Worm (Caenorhabditis elegans) whole organism, late embryonic: ENCODE data around the gene msp-81.

Experiments
- ama-1 ChIP-seq: fragments of 150-350 bp; optimal IDR thresholded peaks from 2 replicates; lab custom pipeline; 2014
- ceh-18 ChIP-seq: sonication (generic microtip); optimal IDR thresholded peaks from 2 replicates; lab custom pipeline; 2016; ENCODE audit warnings: missing genetic modification characterization, missing compliant biosample characterization
- ceh-9 ChIP-seq: sonication (generic microtip); optimal IDR thresholded peaks from 2 replicates; lab custom pipeline; 2016; ENCODE audit warnings: mild to moderate bottlenecking, missing genetic modification characterization, inconsistent platforms, missing compliant biosample characterization
- elt-2 ChIP-seq: sonication (generic microtip); optimal IDR thresholded peaks from 2 replicates; lab custom pipeline; 2016; ENCODE audit warnings: missing genetic modification reagents, missing genetic modification characterization, missing compliant biosample characterization
- fax-1 ChIP-seq: sonication (generic microtip); optimal IDR thresholded peaks from 2 replicates; lab custom pipeline; 2016; ENCODE audit warnings: missing genotype, missing genetic modification characterization, missing compliant biosample characterization
- hlh-30 ChIP-seq: sonication (generic microtip); optimal IDR thresholded peaks from 2 replicates; lab custom pipeline; 2017; ENCODE audit warnings: antibody characterized with exemption, missing genetic modification characterization, missing compliant biosample characterization; ENCODE audit not compliant: insufficient read depth
- hlh-8 ChIP-seq: sonication (generic microtip); optimal IDR thresholded peaks from 2 replicates; lab custom pipeline; 2016; ENCODE audit warnings: missing genotype, missing genetic modification characterization, missing compliant biosample characterization
- lin-11 ChIP-seq: fragments of 200-800 bp; sonication (Bioruptor generic); optimal IDR thresholded peaks from 2 replicates; lab custom pipeline; 2018; ENCODE audit warnings: mild to moderate bottlenecking, missing genetic modification characterization, missing compliant biosample characterization
- madf-2 ChIP-seq: sonication (generic microtip); optimal IDR thresholded peaks from 2 replicates; lab custom pipeline; 2017; ENCODE audit warnings: missing genetic modification characterization, missing compliant biosample characterization
- nhr-11 ChIP-seq: fragments of 150-350 bp; optimal IDR thresholded peaks from 2 replicates; lab custom pipeline; 2014; ENCODE audit warnings: missing biosample characterization, missing genetic modification characterization
- pha-2 ChIP-seq: sonication (generic microtip); optimal IDR thresholded peaks from 2 replicates; lab custom pipeline; 2017; ENCODE audit warnings: mild to moderate bottlenecking, missing genetic modification characterization, missing compliant biosample characterization
- unc-55 ChIP-seq: sonication (generic microtip); optimal IDR thresholded peaks from 2 replicates; lab custom pipeline; 2017; ENCODE audit warnings: missing biosample characterization, missing genetic modification reagents, missing genetic modification characterization

DNA sequence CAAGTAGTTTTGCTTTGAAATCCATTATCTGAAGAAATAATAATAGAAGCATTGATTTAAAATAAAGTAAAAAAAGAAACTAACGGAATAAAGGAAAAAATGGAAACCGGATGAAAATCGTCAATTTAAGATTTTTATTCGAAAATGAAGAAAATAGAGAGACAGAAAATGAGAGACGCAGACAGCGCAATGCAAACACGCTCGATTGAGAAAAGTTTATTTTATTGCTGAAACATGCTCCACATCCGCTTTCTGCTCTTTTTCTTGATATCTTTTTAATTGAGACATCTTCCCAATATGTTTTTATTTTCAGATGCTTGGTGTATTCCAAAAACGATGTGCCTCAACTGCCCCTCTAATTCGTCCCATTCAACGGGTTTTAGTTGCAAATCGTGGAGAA is 48.0 kb upstream of the msp-81 start, which contains the start of the genes prp-18 and mccc-1:
- TF ChIP-seq ama-1 (lab: Kevin White, UChicago), result no peak
- TF ChIP-seq madf-2 (tag; lab: Kevin White, UChicago), result no peak
- TF ChIP-seq hlh-8, result no peak
- no peak for TF ChIP-seq nhr-11 (tag; lab: Kevin White, UChicago)
- no peak for TF ChIP-seq hlh-30 (tag; lab: Kevin White, UChicago)
- no peak for TF ChIP-seq elt-2 (tag; lab: Kevin White, UChicago)
- no peak for TF ChIP-seq pha-2
- peak; percentile 28 for TF ChIP-seq unc-55 (GFP tag; lab: Kevin White, UChicago)
- TF ChIP-seq ceh-9 (tag; lab: Kevin White, UChicago), result no peak
- no peak for TF ChIP-seq lin-11 (tag; lab: Kevin White, UChicago)
- no peak for TF ChIP-seq fax-1 (tag; lab: Kevin White, UChicago)
- TF ChIP-seq ceh-18, result no peak
